Worm (Caenorhabditis elegans) whole organism, young adult: ENCODE measurements around the gene T02D1.7.

Source experiments
- F49E8.2 ChIP-seq: sonication (generic microtip); optimal IDR thresholded peaks from 3 replicates; lab custom pipeline; 2017; ENCODE audit warnings: missing genetic modification characterization, mild to moderate bottlenecking, missing compliant biosample characterization, antibody characterized with exemption, moderate library complexity; ENCODE audit not compliant: insufficient read depth
- bed-2 ChIP-seq: fragments of 200-800 bp; sonication (Bioruptor generic); IDR thresholded peaks from 2 replicates; pipeline ENCODE4 v1.3.6; 2022; ENCODE audit warnings: missing genetic modification reagents, missing genetic modification characterization, missing compliant biosample characterization
- dpff-1 ChIP-seq: sonication (generic microtip); optimal IDR thresholded peaks from 2 replicates; lab custom pipeline; 2017; ENCODE audit warnings: mild to moderate bottlenecking, missing genetic modification characterization, missing compliant biosample characterization
- fkh-3 ChIP-seq: sonication (generic microtip); optimal IDR thresholded peaks from 2 replicates; lab custom pipeline; 2016; ENCODE audit warnings: mild to moderate bottlenecking, missing genetic modification characterization, missing compliant biosample characterization
- him-1 ChIP-seq: sonication (generic microtip); optimal IDR thresholded peaks from 2 replicates; lab custom pipeline; 2016; ENCODE audit warnings: missing genotype, missing genetic modification reagents, missing genetic modification characterization, missing compliant biosample characterization
- unc-62 ChIP-seq: fragments of 150-350 bp; optimal IDR thresholded peaks from 2 replicates; lab custom pipeline; 2014; ENCODE audit warnings: missing biosample characterization, missing genetic modification reagents, missing genetic modification characterization
- ztf-22 ChIP-seq: fragments of 200-800 bp; sonication (Bioruptor generic); optimal IDR thresholded peaks from 2 replicates; lab custom pipeline; 2018; ENCODE audit warnings: mild to moderate bottlenecking, missing genetic modification characterization, moderate library complexity, missing compliant biosample characterization

ce11 chrIV:17431287-17431686 lies 24.4 kb upstream of the T02D1.7 start, which contains the start of gene lact-6:
- TF ChIP-seq dpff-1 (tag; lab: Kevin White, UChicago) (no peak), bed-2 (GFP tag; lab: Robert Waterston, UW) (no peak), ztf-22 (no peak), F49E8.2 (tag; lab: Kevin White, UChicago) (no peak), unc-62 (no peak), him-1 (tag; lab: Kevin White, UChicago) (no peak), fkh-3 (tag; lab: Kevin White, UChicago) (no peak)
